Worm (Caenorhabditis elegans): ENCODE results near the gene bbs-8.

- TF ChIP-seq tra-4 (tag; optimal IDR thresholded peaks at IDR 0.05) (no peak), ets-7 (tag; optimal IDR thresholded peaks at IDR 0.05) (no peak), ama-1 (optimal IDR thresholded peaks at IDR 0.05) (no peak), ceh-13 (GFP tag; optimal IDR thresholded peaks at IDR 0.05) (no peak), hmg-4 (GFP tag; optimal IDR thresholded peaks at IDR 0.05) (no peak), tbx-11 (GFP tag; IDR thresholded peaks at IDR 0.05) (no peak)
Observed at ce11 chrV:6806340-6806739, 41.5 kb upstream of the bbs-8 start, which contains the start of gene dmsr-12.
